Worm (Caenorhabditis elegans): ENCODE results near the gene unc-62.

The unc-62 gene

ce11 chrV:4510351-4510750 is 13.1 kb downstream of the unc-62 start:
- TF ChIP-seq C34B4.2 (tag; optimal IDR thresholded peaks at IDR 0.05) (no peak), mep-1 (tag; optimal IDR thresholded peaks at IDR 0.05) (no peak), pqm-1 (tag; optimal IDR thresholded peaks at IDR 0.05) (no peak), ceh-90 (tag; optimal IDR thresholded peaks at IDR 0.05) (no peak), vab-15 (tag; optimal IDR thresholded peaks at IDR 0.05) (no peak), efl-1 (optimal IDR thresholded peaks at IDR 0.05) (no peak), efl-1 (GFP tag; optimal IDR thresholded peaks at IDR 0.05 in 1 of 2) (peak in 1 of 2 experiments; percentile 71), mdl-1 (tag; optimal IDR thresholded peaks at IDR 0.05) (no peak)

- no peak for TF ChIP-seq swsn-7 (tag; optimal IDR thresholded peaks at IDR 0.05)
- TF ChIP-seq lin-15B (tag; optimal IDR thresholded peaks at IDR 0.05): no peak
- TF ChIP-seq fkh-10 (GFP tag; optimal IDR thresholded peaks at IDR 0.05): no peak
- TF ChIP-seq nhr-84 (tag; optimal IDR thresholded peaks at IDR 0.05): no peak
- no peak for TF ChIP-seq C04F5.9 (tag; optimal IDR thresholded peaks at IDR 0.05)
- TF ChIP-seq ets-5 (GFP tag; IDR thresholded peaks at IDR 0.05): no peak
- TF ChIP-seq vab-15 (tag; optimal IDR thresholded peaks at IDR 0.05): no peak
- TF ChIP-seq grh-1 (GFP tag; IDR thresholded peaks at IDR 0.05): no peak
- no peak for TF ChIP-seq dsc-1 (tag; optimal IDR thresholded peaks at IDR 0.05)
- no peak for TF ChIP-seq efl-1 (optimal IDR thresholded peaks at IDR 0.05)
- no peak for TF ChIP-seq efl-1 (GFP tag; optimal IDR thresholded peaks at IDR 0.05 in 1 of 2)
- TF ChIP-seq nhr-19 (GFP tag; conservative IDR thresholded peaks at IDR 0.05): no peak
- no peak for TF ChIP-seq tlp-1 (tag; optimal IDR thresholded peaks at IDR 0.05)
- no peak for TF ChIP-seq unc-98 (GFP tag; IDR thresholded peaks at IDR 0.05)
- no peak for TF ChIP-seq mab-9 (GFP tag; IDR thresholded peaks at IDR 0.05)
- no peak for TF ChIP-seq zag-1 (tag; optimal IDR thresholded peaks at IDR 0.05)
- no peak for TF ChIP-seq mep-1 (tag; optimal IDR thresholded peaks at IDR 0.05)
- TF ChIP-seq tbx-2 (tag; optimal IDR thresholded peaks at IDR 0.05): no peak
- TF ChIP-seq alr-1 (tag; optimal IDR thresholded peaks at IDR 0.05; ENCODE audit: borderline replicate concordance): no peak
- no peak for TF ChIP-seq F16B12.6 (tag; optimal IDR thresholded peaks at IDR 0.05)
Measured at ce11 chrV:4512733-4513132, 15.5 kb downstream of the unc-62 start, which contains the start of gene T28F12.1. Gene T28F12.1, plus strand, starts transcription at chrV:4513033.

ce11 chrV:4518657-4519056 is 21.4 kb downstream of the unc-62 start:
- TF ChIP-seq lin-35 (GFP tag; optimal IDR thresholded peaks at IDR 0.05) (no peak), pag-3 (tag; optimal IDR thresholded peaks at IDR 0.05; ENCODE audit: borderline replicate concordance, insufficient read depth) (no peak), egl-27 (tag; optimal IDR thresholded peaks at IDR 0.05) (no peak), ceh-88 (GFP tag; IDR thresholded peaks at IDR 0.05) (no peak), blmp-1 (tag; optimal IDR thresholded peaks at IDR 0.05) (peak; percentile 75), elt-3 (tag; optimal IDR thresholded peaks at IDR 0.05) (peak in 4 of 6 experiments; percentile 13 to 53 (median 29)), nhr-85 (tag) (peak; percentile 53), unc-62 (GFP tag; optimal IDR thresholded peaks at IDR 0.05) (no peak), lin-14 (GFP tag; optimal IDR thresholded peaks at IDR 0.05) (peak; percentile 11)

ce11 chrV:4523312-4523711 is 26.1 kb downstream of the unc-62 start:
- TF ChIP-seq efl-3 (GFP tag; optimal IDR thresholded peaks at IDR 0.05): no peak
- TF ChIP-seq elt-3 (tag; optimal IDR thresholded peaks at IDR 0.05): peak in 1 of 6 experiments; percentile 56
- peak in 1 of 2 experiments; percentile 9 for TF ChIP-seq mdl-1 (tag; optimal IDR thresholded peaks at IDR 0.05)
- peak; percentile 10 for TF ChIP-seq unc-130 (tag; optimal IDR thresholded peaks at IDR 0.05)
- TF ChIP-seq blmp-1 (tag; optimal IDR thresholded peaks at IDR 0.05): peak; percentile 51
- TF ChIP-seq ceh-82 (tag; optimal IDR thresholded peaks at IDR 0.05): no peak

ce11 chrV:4523844-4524243 is 26.6 kb downstream of the unc-62 start:
- TF ChIP-seq C04F5.9 (tag; optimal IDR thresholded peaks at IDR 0.05): no peak
- no peak for TF ChIP-seq lin-35 (GFP tag; optimal IDR thresholded peaks at IDR 0.05)
- no peak for TF ChIP-seq aly-2 (tag; optimal IDR thresholded peaks at IDR 0.05)
- TF ChIP-seq hlh-17 (GFP tag; optimal IDR thresholded peaks at IDR 0.05; ENCODE audit: borderline replicate concordance): no peak
- TF ChIP-seq grh-1 (GFP tag; IDR thresholded peaks at IDR 0.05): no peak
- no peak for TF ChIP-seq fkh-4 (tag; optimal IDR thresholded peaks at IDR 0.05; ENCODE audit: borderline replicate concordance)
- no peak for TF ChIP-seq swsn-7 (tag; optimal IDR thresholded peaks at IDR 0.05)
- TF ChIP-seq mep-1 (tag; optimal IDR thresholded peaks at IDR 0.05): no peak
- TF ChIP-seq unc-130 (tag; optimal IDR thresholded peaks at IDR 0.05): no peak
- no peak for TF ChIP-seq efl-3 (GFP tag; optimal IDR thresholded peaks at IDR 0.05)
- TF ChIP-seq lir-3 (tag; optimal IDR thresholded peaks at IDR 0.05; ENCODE audit: poor library complexity): no peak
- TF ChIP-seq tbx-2 (tag; optimal IDR thresholded peaks at IDR 0.05): no peak
- no peak for TF ChIP-seq nhr-77 (tag; optimal IDR thresholded peaks at IDR 0.05)
- TF ChIP-seq lin-14 (GFP tag; optimal IDR thresholded peaks at IDR 0.05): peak; percentile 84
- no peak for TF ChIP-seq sox-4 (tag; optimal IDR thresholded peaks at IDR 0.05)
- peak; percentile 58 for TF ChIP-seq nhr-71 (tag; optimal IDR thresholded peaks at IDR 0.05)
- no peak for TF ChIP-seq nhr-47 (tag; optimal IDR thresholded peaks at IDR 0.05)
- TF ChIP-seq zag-1 (tag; optimal IDR thresholded peaks at IDR 0.05): no peak
- TF ChIP-seq skn-1 (tag; optimal IDR thresholded peaks at IDR 0.05): no peak
- TF ChIP-seq pqm-1 (tag; optimal IDR thresholded peaks at IDR 0.05): no peak
